Worm (Caenorhabditis elegans) whole organism, L4 larva: Measurements from ENCODE around the gene mrpl-40.
"Not testable (repeated sequence)": the region's sequence is repeated elsewhere in the genome, so short reads cannot be mapped to it uniquely, and the experiment has no call there.

Source experiments
- F26F4.8 ChIP-seq: fragments of 200-800 bp; sonication (Bioruptor generic); conservative IDR thresholded peaks from 2 replicates; pipeline ENCODE4 v1.3.6; 2022; ENCODE audit warnings: missing genetic modification characterization, missing compliant biosample characterization
- R02D3.7 ChIP-seq: fragments of 150-350 bp; sonication (generic microtip); optimal IDR thresholded peaks from 3 replicates; lab custom pipeline; 2014; ENCODE audit warnings: missing biosample characterization, missing genetic modification characterization
- dmd-6 ChIP-seq: fragments of 200-800 bp; sonication (Bioruptor generic); IDR thresholded peaks from 2 replicates; pipeline ENCODE4 v1.3.6; 2022; ENCODE audit warnings: missing genetic modification reagents, missing genetic modification characterization, missing compliant biosample characterization
- lim-7 ChIP-seq: fragments of 200-800 bp; sonication (Bioruptor generic); IDR thresholded peaks from 2 replicates; pipeline ENCODE4 v1.3.6; 2022; ENCODE audit warnings: missing genetic modification characterization, missing compliant biosample characterization
- lin-13 ChIP-seq: fragments of 150-350 bp; optimal IDR thresholded peaks from 2 replicates; lab custom pipeline; 2014; ENCODE audit warnings: missing biosample characterization, missing genetic modification reagents, missing genetic modification characterization
- lin-38 ChIP-seq: fragments of 200-800 bp; sonication (Bioruptor generic); IDR thresholded peaks from 2 replicates; pipeline ENCODE4 v1.3.6; 2022; ENCODE audit warnings: missing genetic modification reagents, missing genetic modification characterization, missing compliant biosample characterization
- lsy-2 ChIP-seq, 2 experiments: fragments of 150-350 bp in 1 of 2; sonication (generic microtip) in 1 of 2; optimal IDR thresholded peaks; 2 replicates each; lab custom pipeline; 2014 to 2017; ENCODE audit warnings: missing biosample characterization in 2 of 2, missing genetic modification characterization in 2 of 2
- snpc-4 ChIP-seq: fragments of 150-350 bp; optimal IDR thresholded peaks from 2 replicates; lab custom pipeline; 2014; ENCODE audit warnings: missing biosample characterization, missing genetic modification characterization
- unc-62 ChIP-seq, 3 experiments: fragments of 150-350 bp in 1 of 3; sonication (generic microtip); optimal IDR thresholded peaks in 2 of 3; peaks in 1 of 3; 1 replicate in 1 of 3; 2 replicates in 2 of 3; lab custom pipeline; 2014 to 2017; ENCODE audit warnings: missing biosample characterization in 3 of 3, missing genetic modification characterization in 3 of 3, missing genetic modification reagents in 3 of 3, missing genotype in 1 of 3

DNA sequence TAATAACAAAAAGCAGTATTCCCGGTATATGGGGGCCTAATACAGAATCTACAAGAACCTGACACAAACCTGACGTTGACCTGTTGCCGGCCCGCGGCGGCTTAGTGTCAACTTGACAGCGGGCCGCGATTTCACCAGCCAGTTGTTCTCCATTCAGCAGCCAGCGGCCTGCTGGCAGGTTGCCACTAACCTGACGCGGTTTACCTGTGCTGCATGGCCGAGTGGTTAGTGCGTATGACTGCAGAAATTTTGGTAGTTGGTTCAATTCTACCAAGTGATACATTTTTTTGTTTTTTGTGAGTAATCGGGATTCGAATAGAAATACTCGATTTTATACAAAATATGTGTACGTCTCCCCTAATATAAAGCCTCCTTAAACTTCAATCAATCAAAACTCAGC is 28.6 kb upstream of the mrpl-40 start:
- TF ChIP-seq lsy-2 (tag; optimal IDR thresholded peaks at IDR 0.05; lab: Kevin White, UChicago); lin-38 (GFP tag; lab: Robert Waterston, UW); F26F4.8 (GFP tag; lab: Robert Waterston, UW); R02D3.7 (tag; lab: Kevin White, UChicago); lim-7 (GFP tag; lab: Robert Waterston, UW); snpc-4 (tag; lab: Kevin White, UChicago); unc-62 (GFP tag; optimal IDR thresholded peaks at IDR 0.05 in 1 of 2; lab: Kevin White, UChicago); unc-62 (tag; optimal IDR thresholded peaks at IDR 0.05; lab: Kevin White, UChicago); dmd-6; lin-13: not testable (repeated sequence)
